Worm (Caenorhabditis elegans): Measurements from ENCODE around the gene Y39B6A.43.

Gene Y39B6A.43

ce11 chrV:18967479-18968056, at the start of gene Y39B6A.43 (continued):
- TF ChIP-seq lir-3 (tag; optimal IDR thresholded peaks at IDR 0.05) (peak; percentile 24), tag-97 (GFP tag; IDR thresholded peaks at IDR 0.05) (0 out of 2 replicates have a peak, but pooled peaks have one; percentile 28), R02D3.7 (tag; optimal IDR thresholded peaks at IDR 0.05) (no peak), dpl-1 (GFP tag; optimal IDR thresholded peaks at IDR 0.05) (peak; percentile 99), lsy-2 (tag; optimal IDR thresholded peaks at IDR 0.05) (peak; percentile 91 to 97), ztf-11 (tag; optimal IDR thresholded peaks at IDR 0.05) (no peak), unc-39 (tag; optimal IDR thresholded peaks at IDR 0.05) (no peak), nhr-6 (tag; optimal IDR thresholded peaks at IDR 0.05) (peak; percentile 94), lin-38 (GFP tag; IDR thresholded peaks at IDR 0.05) (peak; percentile 100), F26F4.8 (GFP tag; conservative IDR thresholded peaks at IDR 0.05) (no peak), sdz-12 (GFP tag; optimal IDR thresholded peaks at IDR 0.05) (no peak), saeg-2 (GFP tag; IDR thresholded peaks at IDR 0.05) (peak; percentile 92), lin-29 (GFP tag; IDR thresholded peaks at IDR 0.05) (peak; percentile 96), lin-13 (GFP tag; optimal IDR thresholded peaks at IDR 0.05) (peak; percentile 99), aha-1 (tag) (peak; percentile 93), nhr-77 (tag; optimal IDR thresholded peaks at IDR 0.05) (peak; percentile 98), F10B5.3 (tag; optimal IDR thresholded peaks at IDR 0.05) (peak; percentile 69), fos-1 (tag; optimal IDR thresholded peaks at IDR 0.05) (peak; percentile 48), ceh-62 (tag; optimal IDR thresholded peaks at IDR 0.05) (no peak), daf-12 (tag; optimal IDR thresholded peaks at IDR 0.05) (no peak), Y105C5A.15 (GFP tag; IDR thresholded peaks at IDR 0.05) (peak; percentile 69; the same call in 1 of the 2 replicates), attf-4 (tag; optimal IDR thresholded peaks at IDR 0.05) (no peak), nhr-10 (tag; optimal IDR thresholded peaks at IDR 0.05) (no peak), dmd-6 (GFP tag; IDR thresholded peaks at IDR 0.05) (peak; percentile 98), daf-19 (GFP tag; conservative IDR thresholded peaks at IDR 0.05) (no peak), zip-11 (GFP tag; IDR thresholded peaks at IDR 0.05) (no peak), hmg-1.1 (GFP tag; IDR thresholded peaks at IDR 0.05) (peak; percentile 97), dve-1 (tag; optimal IDR thresholded peaks at IDR 0.05; ENCODE audit: insufficient read depth) (peak; percentile 99), aly-2 (tag; optimal IDR thresholded peaks at IDR 0.05) (peak; percentile 43), zfp-3 (GFP tag; conservative IDR thresholded peaks at IDR 0.05) (peak; percentile 97), jun-1 (tag; optimal IDR thresholded peaks at IDR 0.05) (peak; percentile 92), zfp-2 (tag; optimal IDR thresholded peaks at IDR 0.05) (peak; percentile 81), skn-1 (tag; optimal IDR thresholded peaks at IDR 0.05) (peak; percentile 80), zag-1 (tag; optimal IDR thresholded peaks at IDR 0.05) (peak; percentile 60), cey-2 (tag; optimal IDR thresholded peaks at IDR 0.05; ENCODE audit: borderline replicate concordance, insufficient read depth) (no peak), D1046.2 (GFP tag; IDR thresholded peaks at IDR 0.05) (peak; percentile 82; the same call in 1 of the 2 replicates), mxl-3 (GFP tag; optimal IDR thresholded peaks at IDR 0.05) (peak; percentile 78), zip-2 (tag; optimal IDR thresholded peaks at IDR 0.05) (peak; percentile 81), set-16 (GFP tag; IDR thresholded peaks at IDR 0.05) (peak; percentile 64), lin-39 (tag; optimal IDR thresholded peaks at IDR 0.05) (no peak), pha-4 (GFP tag; IDR thresholded peaks at IDR 0.05) (peak; percentile 97), pha-4 (tag; optimal IDR thresholded peaks at IDR 0.05) (peak; percentile 94), nhr-102 (tag; optimal IDR thresholded peaks at IDR 0.05) (peak; percentile 95), mxl-2 (GFP tag; conservative IDR thresholded peaks at IDR 0.05) (peak; percentile 84), Y75B8A.6 (GFP tag; IDR thresholded peaks at IDR 0.05) (peak; percentile 87), snpc-1.2 (GFP tag; IDR thresholded peaks at IDR 0.05) (peak; percentile 86), daf-8 (GFP tag; IDR thresholded peaks at IDR 0.05) (no peak), daf-16 (GFP tag; optimal IDR thresholded peaks at IDR 0.05) (peak; percentile 39 to 53), daf-16 (tag; optimal IDR thresholded peaks at IDR 0.05) (peak; percentile 91), vab-7 (GFP tag; IDR thresholded peaks at IDR 0.05) (peak; percentile 83), arid-1 (GFP tag; conservative IDR thresholded peaks at IDR 0.05) (peak; percentile 97), ctbp-1 (GFP tag; IDR thresholded peaks at IDR 0.05) (peak; percentile 95)

Measured in whole organism, L4 larva.